In the genomic region with DNA sequence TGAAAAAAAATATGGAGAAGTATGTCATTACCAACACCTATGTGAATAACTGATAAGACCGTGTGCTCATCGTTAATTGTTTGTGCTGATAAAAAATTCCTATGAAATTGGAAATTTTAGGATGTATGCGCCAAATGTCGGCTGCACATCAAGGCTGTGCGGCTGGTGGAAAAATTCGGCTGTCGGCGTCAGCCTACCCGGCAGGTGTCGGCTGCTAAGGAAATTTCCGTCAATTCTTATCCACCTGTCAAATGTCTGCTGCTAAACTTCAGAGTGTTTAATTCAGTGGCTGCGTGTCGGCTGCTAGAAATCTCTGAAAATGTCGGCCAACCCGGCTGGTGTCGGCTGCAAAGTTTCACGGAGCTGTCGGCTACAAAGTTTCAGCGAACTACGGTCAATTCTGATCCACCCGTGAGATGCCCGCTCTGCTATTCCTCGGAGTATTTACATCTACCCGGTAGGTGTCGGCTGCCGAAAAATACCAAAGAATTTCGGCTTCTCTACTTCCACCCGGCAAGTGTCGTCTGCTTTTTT, we compare ENCODE assay signal across 4 worm cellular contexts.
TF ChIP-seq lines count a peak whose summit lies in the region.

A gene (minus strand): TSS at position 32 of the 534 bp plus-strand sequence.

TF ChIP-seq in whole organism, L2 larva, 48 proteins besides CTCF, POLR2A, EP300 and RAD21:
- no peak for TF ChIP-seq lsy-2 (tag; optimal IDR thresholded peaks at IDR 0.05; lab: Kevin White, UChicago)
- no peak for TF ChIP-seq elt-3 (tag; optimal IDR thresholded peaks at IDR 0.05; lab: Kevin White, UChicago)
- TF ChIP-seq nhr-12 (tag; optimal IDR thresholded peaks at IDR 0.05; lab: Kevin White, UChicago): no peak
- no peak for TF ChIP-seq mbf-1 (tag; optimal IDR thresholded peaks at IDR 0.05; lab: Kevin White, UChicago)
- no peak for TF ChIP-seq nhr-25 (tag; optimal IDR thresholded peaks at IDR 0.05; lab: Kevin White, UChicago)
- TF ChIP-seq fos-1 (tag; optimal IDR thresholded peaks at IDR 0.05; lab: Kevin White, UChicago): peak; percentile 91
- no peak for TF ChIP-seq nhr-10 (tag; optimal IDR thresholded peaks at IDR 0.05; lab: Kevin White, UChicago)

TF ChIP-seq in whole organism, L4 larva, 104 proteins besides CTCF, POLR2A, EP300 and RAD21:
- TF ChIP-seq hif-1 (tag; optimal IDR thresholded peaks at IDR 0.05; lab: Kevin White, UChicago) (no peak), Y75B8A.6 (GFP tag; IDR thresholded peaks at IDR 0.05; lab: Robert Waterston, UW) (no peak), pqm-1 (tag; optimal IDR thresholded peaks at IDR 0.05; lab: Kevin White, UChicago) (peak; percentile 79), dmd-9 (GFP tag; IDR thresholded peaks at IDR 0.05; lab: Robert Waterston, UW) (peak; percentile 82), daf-16 (GFP tag; optimal IDR thresholded peaks at IDR 0.05; lab: Kevin White, UChicago) (no peak), daf-16 (tag; optimal IDR thresholded peaks at IDR 0.05; lab: Kevin White, UChicago) (peak; percentile 58), aha-1 (tag; lab: Kevin White, UChicago) (no peak), ceh-20 (GFP tag; IDR thresholded peaks at IDR 0.05; lab: Robert Waterston, UW) (no peak), ctbp-1 (GFP tag; IDR thresholded peaks at IDR 0.05; lab: Robert Waterston, UW) (no peak), zfp-3 (GFP tag; conservative IDR thresholded peaks at IDR 0.05; lab: Robert Waterston, UW) (no peak), Y48G9A.11 (GFP tag; IDR thresholded peaks at IDR 0.05; lab: Robert Waterston, UW) (0 out of 2 replicates have a peak, but pooled peaks have one; percentile 46), egl-43 (GFP tag; IDR thresholded peaks at IDR 0.05; lab: Robert Waterston, UW) (no peak), zip-2 (tag; optimal IDR thresholded peaks at IDR 0.05; lab: Kevin White, UChicago) (no peak), nhr-77 (tag; optimal IDR thresholded peaks at IDR 0.05; lab: Kevin White, UChicago) (no peak), duxl-1 (tag; optimal IDR thresholded peaks at IDR 0.05; lab: Kevin White, UChicago; ENCODE audit: poor library complexity) (peak; percentile 31), zag-1 (tag; optimal IDR thresholded peaks at IDR 0.05; lab: Kevin White, UChicago) (no peak), ceh-32 (tag; optimal IDR thresholded peaks at IDR 0.05; lab: Kevin White, UChicago; ENCODE audit: poor library complexity) (no peak), unc-130 (GFP tag; optimal IDR thresholded peaks at IDR 0.05; lab: Kevin White, UChicago) (no peak), set-16 (GFP tag; IDR thresholded peaks at IDR 0.05; lab: Robert Waterston, UW) (0 out of 2 replicates have a peak, but pooled peaks have one; percentile 24)

TF ChIP-seq in whole organism, late embryonic, 69 proteins besides CTCF, POLR2A, EP300 and RAD21 (continues in another document):
- TF ChIP-seq nhr-232 (tag; optimal IDR thresholded peaks at IDR 0.05; lab: Kevin White, UChicago) (peak; percentile 57), T23F11.4 (GFP tag; optimal IDR thresholded peaks at IDR 0.05; lab: Kevin White, UChicago) (no peak), dve-1 (tag; optimal IDR thresholded peaks at IDR 0.05; lab: Kevin White, UChicago) (no peak), ceh-24 (tag; optimal IDR thresholded peaks at IDR 0.05; lab: Kevin White, UChicago) (no peak), C38D4.7 (GFP tag; optimal IDR thresholded peaks at IDR 0.05; lab: Kevin White, UChicago) (no peak), pat-9 (tag; optimal IDR thresholded peaks at IDR 0.05; lab: Kevin White, UChicago) (peak; percentile 36), unc-55 (GFP tag; optimal IDR thresholded peaks at IDR 0.05; lab: Kevin White, UChicago) (no peak), ceh-45 (GFP tag; IDR thresholded peaks at IDR 0.05; lab: Robert Waterston, UW) (no peak), mec-3 (tag; optimal IDR thresholded peaks at IDR 0.05; lab: Kevin White, UChicago; ENCODE audit: borderline replicate concordance) (no peak), zip-5 (tag; optimal IDR thresholded peaks at IDR 0.05; lab: Kevin White, UChicago) (peak; percentile 2), sox-4 (tag; optimal IDR thresholded peaks at IDR 0.05; lab: Kevin White, UChicago) (no peak), Y22D7AL.16 (tag; optimal IDR thresholded peaks at IDR 0.05; lab: Kevin White, UChicago) (no peak), ceh-31 (tag; optimal IDR thresholded peaks at IDR 0.05; lab: Kevin White, UChicago) (peak; percentile 2), hlh-8 (tag; optimal IDR thresholded peaks at IDR 0.05; lab: Kevin White, UChicago) (no peak), nhr-11 (tag; optimal IDR thresholded peaks at IDR 0.05; lab: Kevin White, UChicago) (no peak), eyg-1 (tag; optimal IDR thresholded peaks at IDR 0.05; lab: Kevin White, UChicago) (no peak), ceh-22 (tag; optimal IDR thresholded peaks at IDR 0.05; lab: Kevin White, UChicago) (no peak), ceh-9 (tag; optimal IDR thresholded peaks at IDR 0.05; lab: Kevin White, UChicago) (no peak), sox-2 (GFP tag; IDR thresholded peaks at IDR 0.05; lab: Robert Waterston, UW) (no peak), F13H6.1 (tag; optimal IDR thresholded peaks at IDR 0.05; lab: Kevin White, UChicago) (no peak), ceh-30 (tag; optimal IDR thresholded peaks at IDR 0.05; lab: Kevin White, UChicago) (no peak), ceh-6 (GFP tag; optimal IDR thresholded peaks at IDR 0.05; lab: Kevin White, UChicago) (peak; percentile 46), ahr-1 (tag; optimal IDR thresholded peaks at IDR 0.05; lab: Kevin White, UChicago) (peak; percentile 2), ceh-48 (tag; optimal IDR thresholded peaks at IDR 0.05; lab: Kevin White, UChicago) (no peak), ama-1 (optimal IDR thresholded peaks at IDR 0.05; lab: Kevin White, UChicago) (no peak), fkh-10 (GFP tag; optimal IDR thresholded peaks at IDR 0.05; lab: Kevin White, UChicago) (no peak), pha-4 (tag; optimal IDR thresholded peaks at IDR 0.05; lab: Kevin White, UChicago) (no peak), elt-4 (tag; optimal IDR thresholded peaks at IDR 0.05; lab: Kevin White, UChicago) (no peak), nfya-1 (tag; optimal IDR thresholded peaks at IDR 0.05; lab: Kevin White, UChicago) (no peak), npax-4 (tag; optimal IDR thresholded peaks at IDR 0.05; lab: Kevin White, UChicago) (no peak), odd-2 (tag; optimal IDR thresholded peaks at IDR 0.05; lab: Kevin White, UChicago) (no peak), sdc-2 (tag; optimal IDR thresholded peaks at IDR 0.05; lab: Kevin White, UChicago) (no peak), ztf-16 (tag; optimal IDR thresholded peaks at IDR 0.05; lab: Kevin White, UChicago) (no peak), unc-42 (tag; optimal IDR thresholded peaks at IDR 0.05; lab: Kevin White, UChicago) (no peak)

TF ChIP-seq in whole organism, mixed stage, embryonic, 35 proteins besides CTCF, POLR2A, EP300 and RAD21:
- TF ChIP-seq unc-62 (GFP tag; optimal IDR thresholded peaks at IDR 0.05; lab: Kevin White, UChicago) (no peak), ztf-11 (tag; optimal IDR thresholded peaks at IDR 0.05; lab: Kevin White, UChicago) (no peak), lin-13 (tag; optimal IDR thresholded peaks at IDR 0.05; lab: Kevin White, UChicago) (no peak), M03D4.4 (tag; optimal IDR thresholded peaks at IDR 0.05; lab: Kevin White, UChicago) (peak; percentile 28), ceh-43 (GFP tag; optimal IDR thresholded peaks at IDR 0.05; lab: Kevin White, UChicago) (no peak), flh-1 (GFP tag; optimal IDR thresholded peaks at IDR 0.05; lab: Kevin White, UChicago) (no peak), mab-5 (tag; optimal IDR thresholded peaks at IDR 0.05; lab: Kevin White, UChicago) (no peak), tbx-8 (GFP tag; optimal IDR thresholded peaks at IDR 0.05; lab: Kevin White, UChicago) (peak; percentile 78), unc-120 (tag; optimal IDR thresholded peaks at IDR 0.05; lab: Kevin White, UChicago; ENCODE audit: poor library complexity, severe bottlenecking) (no peak), elt-1 (tag; optimal IDR thresholded peaks at IDR 0.05; lab: Kevin White, UChicago; ENCODE audit: borderline replicate concordance, insufficient read depth) (no peak), zip-8 (tag; optimal IDR thresholded peaks at IDR 0.05; lab: Kevin White, UChicago) (no peak), lsy-2 (tag; optimal IDR thresholded peaks at IDR 0.05; lab: Kevin White, UChicago) (no peak), pha-4 (tag; optimal IDR thresholded peaks at IDR 0.05; lab: Kevin White, UChicago) (no peak), mls-2 (tag; optimal IDR thresholded peaks at IDR 0.05; lab: Kevin White, UChicago) (peak; percentile 40), nhr-28 (tag; optimal IDR thresholded peaks at IDR 0.05; lab: Kevin White, UChicago) (no peak), bed-3 (GFP tag; optimal IDR thresholded peaks at IDR 0.05; lab: Kevin White, UChicago) (no peak), ceh-83 (GFP tag; optimal IDR thresholded peaks at IDR 0.05; lab: Kevin White, UChicago) (no peak), ces-1 (GFP tag; optimal IDR thresholded peaks at IDR 0.05; lab: Kevin White, UChicago) (no peak), unc-39 (tag; optimal IDR thresholded peaks at IDR 0.05; lab: Kevin White, UChicago) (peak; percentile 48), nhr-237 (tag; optimal IDR thresholded peaks at IDR 0.05; lab: Kevin White, UChicago) (no peak), nhr-12 (tag; optimal IDR thresholded peaks at IDR 0.05; lab: Kevin White, UChicago) (no peak), nhr-2 (tag; optimal IDR thresholded peaks at IDR 0.05; lab: Kevin White, UChicago) (no peak), snpc-4 (tag; optimal IDR thresholded peaks at IDR 0.05; lab: Kevin White, UChicago) (no peak), sptf-1 (tag; optimal IDR thresholded peaks at IDR 0.05; lab: Kevin White, UChicago) (no peak), elt-3 (tag; optimal IDR thresholded peaks at IDR 0.05; lab: Kevin White, UChicago) (no peak), nhr-76 (tag; optimal IDR thresholded peaks at IDR 0.05; lab: Kevin White, UChicago) (no peak), ceh-39 (tag; optimal IDR thresholded peaks at IDR 0.05; lab: Kevin White, UChicago) (no peak), lin-32 (GFP tag; optimal IDR thresholded peaks at IDR 0.05; lab: Kevin White, UChicago) (no peak), blmp-1 (tag; optimal IDR thresholded peaks at IDR 0.05; lab: Kevin White, UChicago) (no peak), drap-1 (GFP tag; optimal IDR thresholded peaks at IDR 0.05; lab: Kevin White, UChicago) (no peak), sem-2 (GFP tag; optimal IDR thresholded peaks at IDR 0.05; lab: Kevin White, UChicago) (no peak), hlh-1 (tag; optimal IDR thresholded peaks at IDR 0.05; lab: Kevin White, UChicago) (peak; percentile 4), mep-1 (tag; optimal IDR thresholded peaks at IDR 0.05; lab: Kevin White, UChicago) (no peak), cnd-1 (tag; optimal IDR thresholded peaks at IDR 0.05; lab: Kevin White, UChicago) (peak; percentile 63), ham-2 (GFP tag; optimal IDR thresholded peaks at IDR 0.05; lab: Kevin White, UChicago) (no peak)
